Worm (Caenorhabditis elegans): ENCODE data around the gene ZK899.1.
A peak's percentile ranks its signal among the peaks of the same experiment; 100 is the strongest.

- no peak for TF ChIP-seq ztf-11 (tag; optimal IDR thresholded peaks at IDR 0.05)
- TF ChIP-seq elt-1 (tag; optimal IDR thresholded peaks at IDR 0.05) = peak; percentile 61
- TF ChIP-seq pqm-1 (tag; optimal IDR thresholded peaks at IDR 0.05) = no peak
- no peak for TF ChIP-seq mml-1 (tag; optimal IDR thresholded peaks at IDR 0.05)
- no peak for TF ChIP-seq elt-3 (tag; optimal IDR thresholded peaks at IDR 0.05)
- TF ChIP-seq pha-4 (tag; optimal IDR thresholded peaks at IDR 0.05) = no peak
- no peak for TF ChIP-seq zag-1 (tag; optimal IDR thresholded peaks at IDR 0.05)
- TF ChIP-seq R02D3.7 (tag; optimal IDR thresholded peaks at IDR 0.05) = no peak
- TF ChIP-seq mdl-1 (tag; optimal IDR thresholded peaks at IDR 0.05) = no peak
These were observed 11.7 kb downstream of the ZK899.1 start, which contains the start of gene tba-8 for ce11 chrX:9458142-9458541.
